Fruit fly (Drosophila melanogaster) whole organism, prepupa: ENCODE measurements around the gene CG11899.

Source experiments
- CG15336 ChIP-seq: fragments of 200-800 bp; sonication (Bioruptor generic); IDR thresholded peaks from 2 replicates; pipeline ENCODE4 v1.3.6; 2022; ENCODE audit warnings: missing biosample characterization, missing genetic modification characterization
- CG16779 ChIP-seq: fragments of 200-800 bp; sonication (Bioruptor generic); optimal IDR thresholded peaks from 3 replicates; lab custom pipeline; 2017; ENCODE audit warnings: missing biosample characterization, mild to moderate bottlenecking, missing genetic modification characterization
- CG6163 ChIP-seq: fragments of 200-800 bp; sonication (Bioruptor generic); IDR thresholded peaks from 3 replicates; pipeline ENCODE4 v1.3.6; 2022; ENCODE audit warnings: missing biosample characterization, missing genetic modification characterization
- CG8119 ChIP-seq: fragments of 200-800 bp; sonication (Bioruptor generic); IDR thresholded peaks from 3 replicates; pipeline ENCODE4 v1.3.6; 2022; ENCODE audit warnings: missing biosample characterization, missing genetic modification characterization
- CG8632 ChIP-seq: fragments of 200-800 bp; sonication (Bioruptor generic); optimal IDR thresholded peaks from 3 replicates; lab custom pipeline; 2016; ENCODE audit warnings: missing biosample characterization, missing genetic modification characterization
- Eip78C ChIP-seq: fragments of 200-800 bp; sonication (Bioruptor generic); peaks from one replicate; lab custom pipeline; 2016; ENCODE audit warnings: missing biosample characterization, missing genetic modification characterization
- Ets96B ChIP-seq: fragments of 200-800 bp; optimal IDR thresholded peaks from 2 replicates; lab custom pipeline; 2019; ENCODE audit warnings: missing biosample characterization, mild to moderate bottlenecking, missing genetic modification characterization, moderate library complexity
- OdsH ChIP-seq: fragments of 200-800 bp; sonication (Bioruptor generic); optimal IDR thresholded peaks from 3 replicates; lab custom pipeline; 2016; ENCODE audit warnings: missing biosample characterization, missing genetic modification characterization
- Smox ChIP-seq: fragments of 200-800 bp; sonication (Bioruptor generic); optimal IDR thresholded peaks from 3 replicates; lab custom pipeline; 2016; ENCODE audit warnings: missing biosample characterization, missing genetic modification characterization
- eg ChIP-seq: fragments of 200-800 bp; sonication (Bioruptor generic); IDR thresholded peaks from 3 replicates; pipeline ENCODE4 v1.3.6; 2022; ENCODE audit warnings: missing biosample characterization, missing genetic modification characterization
- fd59A ChIP-seq: fragments of 200-800 bp; sonication (Bioruptor generic); optimal IDR thresholded peaks from 2 replicates; lab custom pipeline; 2017; ENCODE audit warnings: missing biosample characterization, mild to moderate bottlenecking, missing genetic modification characterization, missing genetic modification reagents
- svp ChIP-seq: fragments of 200-800 bp; sonication (Bioruptor generic); peaks from one replicate; lab custom pipeline; 2016; ENCODE audit warnings: missing biosample characterization, missing genetic modification characterization

- TF ChIP-seq CG6163: 0 out of 3 replicates have a peak, but pooled peaks have one; percentile 31
- TF ChIP-seq CG8119 (GFP tag; lab: Robert Waterston, UW): peak; percentile 56
- no peak for TF ChIP-seq Smox (GFP tag; lab: Kevin White, UChicago)
- peak; percentile 67 for TF ChIP-seq Eip78C
- TF ChIP-seq CG15336 (GFP tag; lab: Robert Waterston, UW): peak; percentile 35
- no peak for TF ChIP-seq CG16779 (tag; lab: Kevin White, UChicago)
- TF ChIP-seq eg (GFP tag; lab: Robert Waterston, UW): peak; percentile 54; the same call in 1 of the 3 replicates
- TF ChIP-seq svp: peak; percentile 21
- TF ChIP-seq OdsH (GFP tag; lab: Kevin White, UChicago): peak; percentile 11
- TF ChIP-seq fd59A (GFP tag; lab: Kevin White, UChicago): no peak
- TF ChIP-seq Ets96B (tag; lab: Kevin White, UChicago): peak; percentile 12
- TF ChIP-seq CG8632 (GFP tag; lab: Kevin White, UChicago): no peak
These were observed 11.4 kb downstream of the CG11899 start for dm6 chr3R:29211702-29212101.
